Worm (Caenorhabditis elegans) whole organism, L1 larva: Measurements from ENCODE around the gene dct-19.

Experiments
- aha-1 ChIP-seq: fragments of 150-350 bp; optimal IDR thresholded peaks from 2 replicates; lab custom pipeline; 2014; ENCODE audit warnings: missing biosample characterization, missing genetic modification characterization
- ceh-82 ChIP-seq, 3 experiments: fragments of 150-350 bp in 1 of 3; sonication (generic microtip) in 2 of 3; optimal IDR thresholded peaks; 2 replicates each; lab custom pipeline; 2014 to 2017; ENCODE audit warnings: missing biosample characterization in 3 of 3, missing genetic modification characterization in 3 of 3
- ces-1 ChIP-seq: fragments of 150-350 bp; optimal IDR thresholded peaks from 2 replicates; lab custom pipeline; 2014; ENCODE audit warnings: missing biosample characterization, missing genetic modification reagents, missing genetic modification characterization
- efl-3 ChIP-seq: fragments of 200-800 bp; sonication (Bioruptor generic); optimal IDR thresholded peaks from 2 replicates; lab custom pipeline; 2018; ENCODE audit warnings: mild to moderate bottlenecking, missing genetic modification characterization, missing compliant biosample characterization
- elt-2 ChIP-seq: sonication (generic microtip); optimal IDR thresholded peaks from 2 replicates; lab custom pipeline; 2016; ENCODE audit warnings: missing genetic modification characterization, mild to moderate bottlenecking, inconsistent platforms, missing compliant biosample characterization, missing genetic modification reagents
- ets-5 ChIP-seq: fragments of 200-800 bp; sonication (Bioruptor generic); IDR thresholded peaks from 2 replicates; pipeline ENCODE4 v1.3.6; 2022; ENCODE audit warnings: missing genetic modification characterization, missing compliant biosample characterization
- fkh-10 ChIP-seq: sonication (generic microtip); optimal IDR thresholded peaks from 2 replicates; lab custom pipeline; 2017; ENCODE audit warnings: missing biosample characterization, missing genetic modification reagents, missing genetic modification characterization
- fkh-4 ChIP-seq: sonication (generic microtip); optimal IDR thresholded peaks from 2 replicates; lab custom pipeline; 2016; ENCODE audit warnings: missing compliant biosample characterization, missing genetic modification characterization, borderline replicate concordance
- hlh-17 ChIP-seq: fragments of 200-800 bp; sonication (Bioruptor generic); optimal IDR thresholded peaks from 2 replicates; lab custom pipeline; 2018; ENCODE audit warnings: missing genetic modification characterization, mild to moderate bottlenecking, missing compliant biosample characterization, moderate library complexity, borderline replicate concordance
- hpl-2 ChIP-seq: fragments of 150-350 bp; optimal IDR thresholded peaks from 2 replicates; lab custom pipeline; 2014; ENCODE audit warnings: missing biosample characterization, missing genetic modification reagents, missing genetic modification characterization
- jun-1 ChIP-seq: fragments of 150-350 bp; optimal IDR thresholded peaks from 2 replicates; lab custom pipeline; 2014; ENCODE audit warnings: missing biosample characterization, missing genetic modification reagents, missing genetic modification characterization
- lin-35 ChIP-seq, 2 experiments: fragments of 150-350 bp; optimal IDR thresholded peaks; 2 replicates each; lab custom pipeline; 2014; ENCODE audit warnings: missing biosample characterization in 2 of 2, missing genetic modification characterization in 2 of 2, missing genetic modification reagents in 2 of 2
- lin-39 ChIP-seq: fragments of 150-350 bp; optimal IDR thresholded peaks from 2 replicates; lab custom pipeline; 2014; ENCODE audit warnings: missing biosample characterization, missing genetic modification reagents, missing genetic modification characterization
- lsy-2 ChIP-seq, 2 experiments: fragments of 150-350 bp; optimal IDR thresholded peaks; 2 replicates each; lab custom pipeline; 2014; ENCODE audit warnings: missing biosample characterization in 2 of 2, missing genetic modification characterization in 2 of 2
- mef-2 ChIP-seq: fragments of 150-350 bp; optimal IDR thresholded peaks from 2 replicates; lab custom pipeline; 2014; ENCODE audit warnings: missing biosample characterization, missing genetic modification characterization
- nhr-11 ChIP-seq: fragments of 150-350 bp; optimal IDR thresholded peaks from 2 replicates; lab custom pipeline; 2014; ENCODE audit warnings: missing biosample characterization, missing genetic modification characterization
- nhr-19 ChIP-seq: fragments of 200-800 bp; sonication (Bioruptor generic); conservative IDR thresholded peaks from 2 replicates; pipeline ENCODE4 v1.3.6; 2022; ENCODE audit warnings: missing genetic modification characterization, missing compliant biosample characterization
- nhr-20 ChIP-seq: sonication (generic microtip); optimal IDR thresholded peaks from 2 replicates; lab custom pipeline; 2016; ENCODE audit warnings: mild to moderate bottlenecking, missing genetic modification characterization, missing compliant biosample characterization
- nhr-71 ChIP-seq: sonication (generic microtip); optimal IDR thresholded peaks from 2 replicates; lab custom pipeline; 2016; ENCODE audit warnings: mild to moderate bottlenecking, missing genetic modification characterization, moderate library complexity, missing compliant biosample characterization
- nhr-76 ChIP-seq: sonication (generic microtip); optimal IDR thresholded peaks from 2 replicates; lab custom pipeline; 2017; ENCODE audit warnings: missing biosample characterization, missing genetic modification characterization
- nhr-85 ChIP-seq: sonication (generic microtip); peaks from one replicate; lab custom pipeline; 2016; ENCODE audit warnings: missing genetic modification characterization, inconsistent platforms, missing compliant biosample characterization
- pag-3 ChIP-seq: sonication (generic microtip); optimal IDR thresholded peaks from 2 replicates; lab custom pipeline; 2017; ENCODE audit warnings: missing genetic modification characterization, mild to moderate bottlenecking, missing compliant biosample characterization, antibody characterized with exemption, borderline replicate concordance; ENCODE audit not compliant: insufficient read depth
- pqm-1 ChIP-seq: sonication (generic microtip); optimal IDR thresholded peaks from 3 replicates; lab custom pipeline; 2017; ENCODE audit warnings: missing biosample characterization, missing genetic modification characterization
- skn-1 ChIP-seq: fragments of 150-350 bp; optimal IDR thresholded peaks from 2 replicates; lab custom pipeline; 2014; ENCODE audit warnings: missing biosample characterization, missing genetic modification characterization
- sox-4 ChIP-seq: sonication (generic microtip); optimal IDR thresholded peaks from 2 replicates; lab custom pipeline; 2016; ENCODE audit warnings: missing genetic modification characterization, missing compliant biosample characterization
- sup-37 ChIP-seq: fragments of 200-800 bp; sonication (Bioruptor generic); optimal IDR thresholded peaks from 2 replicates; lab custom pipeline; 2018; ENCODE audit warnings: mild to moderate bottlenecking, missing genetic modification characterization, missing compliant biosample characterization
- tbx-2 ChIP-seq: sonication (generic microtip); optimal IDR thresholded peaks from 2 replicates; lab custom pipeline; 2016; ENCODE audit warnings: missing genetic modification characterization, missing compliant biosample characterization
- tlp-1 ChIP-seq: fragments of 150-350 bp; optimal IDR thresholded peaks from 2 replicates; lab custom pipeline; 2014; ENCODE audit warnings: missing biosample characterization, missing genetic modification characterization
- unc-62 ChIP-seq: fragments of 150-350 bp; optimal IDR thresholded peaks from 2 replicates; lab custom pipeline; 2014; ENCODE audit warnings: missing biosample characterization, missing genetic modification reagents, missing genetic modification characterization
- unc-98 ChIP-seq: fragments of 200-800 bp; sonication (Bioruptor generic); IDR thresholded peaks from 2 replicates; pipeline ENCODE4 v1.3.6; 2022; ENCODE audit warnings: missing genetic modification characterization, missing compliant biosample characterization
- ztf-11 ChIP-seq, 2 experiments: sonication (generic microtip); optimal IDR thresholded peaks; 2 replicates each; lab custom pipeline; 2016 to 2017; ENCODE audit warnings: missing genetic modification characterization in 2 of 2, missing biosample characterization in 1 of 2, missing compliant biosample characterization in 1 of 2
- ztf-4 ChIP-seq: fragments of 150-350 bp; optimal IDR thresholded peaks from 2 replicates; lab custom pipeline; 2014; ENCODE audit warnings: missing biosample characterization, missing genetic modification characterization

dct-19 gene

DNA sequence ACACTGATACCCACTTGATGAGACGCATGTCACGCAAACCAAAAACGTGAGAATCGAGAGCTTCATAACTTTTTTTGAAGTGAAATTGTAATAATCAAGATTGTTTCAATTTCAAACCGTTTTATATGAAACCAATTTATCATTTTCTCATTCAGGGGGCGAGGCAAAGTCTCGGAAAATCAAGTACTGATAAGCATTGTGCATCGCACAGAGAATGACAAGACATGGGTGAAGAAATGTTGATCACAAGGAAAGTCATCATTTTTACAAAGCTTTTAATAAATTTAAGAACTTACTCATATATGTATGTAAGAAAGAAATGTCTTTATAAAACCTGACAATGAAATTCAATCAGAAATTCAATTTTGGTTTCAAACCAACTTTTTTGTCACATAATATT is 36.2 kb upstream of the dct-19 start, which contains the start of gene K08D8.3:
K08D8.3 (minus strand) TSS at position 131 of the 400 bp plus-strand sequence.
- no peak for TF ChIP-seq nhr-19 (GFP tag; lab: Robert Waterston, UW)
- no peak for TF ChIP-seq nhr-71
- TF ChIP-seq hlh-17 = no peak
- no peak for TF ChIP-seq nhr-11
- no peak for TF ChIP-seq unc-62 (GFP tag; lab: Kevin White, UChicago)
- no peak for TF ChIP-seq ceh-82 (tag; optimal IDR thresholded peaks at IDR 0.05; lab: Kevin White, UChicago)
- no peak for TF ChIP-seq mef-2 (tag; lab: Kevin White, UChicago)
- TF ChIP-seq fkh-10 (GFP tag; lab: Kevin White, UChicago) = no peak
- TF ChIP-seq lin-35 (GFP tag; optimal IDR thresholded peaks at IDR 0.05; lab: Kevin White, UChicago) = peak in 1 of 2 experiments; percentile 16
- TF ChIP-seq nhr-85 (tag; lab: Kevin White, UChicago) = no peak
- no peak for TF ChIP-seq sup-37
- peak; percentile 11 for TF ChIP-seq nhr-20 (tag; lab: Kevin White, UChicago)
- no peak for TF ChIP-seq ces-1 (GFP tag; lab: Kevin White, UChicago)
- no peak for TF ChIP-seq pag-3 (tag; lab: Kevin White, UChicago)
- peak; percentile 86 for TF ChIP-seq elt-2 (tag; lab: Kevin White, UChicago)
- TF ChIP-seq efl-3 (GFP tag; lab: Kevin White, UChicago) = no peak
- TF ChIP-seq sox-4 (tag; lab: Kevin White, UChicago) = no peak
- no peak for TF ChIP-seq jun-1 (tag; lab: Kevin White, UChicago)

DNA sequence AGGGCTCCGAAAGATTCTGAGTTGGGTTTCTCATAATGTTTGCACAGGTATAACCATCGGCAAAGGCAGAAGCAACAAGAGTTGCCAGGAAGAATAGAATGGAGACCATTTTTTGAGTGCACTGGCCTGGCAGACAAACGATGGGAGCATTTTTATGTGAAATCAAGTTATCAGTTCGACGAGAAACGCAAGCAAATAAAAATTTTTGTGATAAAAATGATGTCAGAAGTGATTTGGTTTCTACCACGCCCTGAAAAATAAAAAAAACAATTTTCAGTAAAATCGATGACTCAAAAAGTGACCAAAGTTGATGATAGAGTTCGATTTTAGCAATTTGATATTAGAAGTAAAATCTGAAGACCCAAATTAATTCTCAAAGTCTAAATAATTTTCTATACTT is 32.9 kb upstream of the dct-19 start, which contains the start of gene K08D8.4:
K08D8.4 (minus strand) TSS at position 128 of the 400 bp plus-strand sequence.
- TF ChIP-seq skn-1 (tag; lab: Kevin White, UChicago) (no peak), efl-3 (GFP tag; lab: Kevin White, UChicago) (no peak), ets-5 (no peak), elt-2 (tag; lab: Kevin White, UChicago) (peak; percentile 58), nhr-19 (GFP tag; lab: Robert Waterston, UW) (no peak), pqm-1 (tag; lab: Kevin White, UChicago) (no peak), tbx-2 (no peak), aha-1 (tag; lab: Kevin White, UChicago) (no peak)

DNA sequence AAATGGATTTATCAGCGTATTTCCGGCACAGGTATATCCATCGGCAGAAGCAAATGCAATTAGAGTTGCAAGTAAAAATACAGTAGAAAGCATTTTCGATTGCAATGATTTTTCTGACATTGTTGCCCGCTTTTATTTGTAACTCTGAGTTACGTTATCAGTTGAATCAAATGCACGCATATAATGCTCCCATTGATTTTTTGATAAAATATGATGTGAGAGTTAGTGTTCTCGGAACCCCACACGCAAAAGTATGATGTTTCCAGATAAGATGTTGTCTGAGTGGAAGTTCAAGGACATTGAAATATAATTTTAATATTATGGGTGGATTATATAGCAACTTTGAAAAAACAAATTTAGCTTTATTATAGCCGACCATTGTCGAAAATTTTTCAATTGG is 30.7 kb upstream of the dct-19 start, which contains the start of gene K08D8.5:
K08D8.5 (minus strand) TSS at position 140 of the 400 bp plus-strand sequence.
- no peak for TF ChIP-seq hpl-2
- TF ChIP-seq pag-3 (tag; lab: Kevin White, UChicago) = no peak
- TF ChIP-seq unc-62 (GFP tag; lab: Kevin White, UChicago) = no peak
- peak; percentile 84 for TF ChIP-seq elt-2 (tag; lab: Kevin White, UChicago)

DNA sequence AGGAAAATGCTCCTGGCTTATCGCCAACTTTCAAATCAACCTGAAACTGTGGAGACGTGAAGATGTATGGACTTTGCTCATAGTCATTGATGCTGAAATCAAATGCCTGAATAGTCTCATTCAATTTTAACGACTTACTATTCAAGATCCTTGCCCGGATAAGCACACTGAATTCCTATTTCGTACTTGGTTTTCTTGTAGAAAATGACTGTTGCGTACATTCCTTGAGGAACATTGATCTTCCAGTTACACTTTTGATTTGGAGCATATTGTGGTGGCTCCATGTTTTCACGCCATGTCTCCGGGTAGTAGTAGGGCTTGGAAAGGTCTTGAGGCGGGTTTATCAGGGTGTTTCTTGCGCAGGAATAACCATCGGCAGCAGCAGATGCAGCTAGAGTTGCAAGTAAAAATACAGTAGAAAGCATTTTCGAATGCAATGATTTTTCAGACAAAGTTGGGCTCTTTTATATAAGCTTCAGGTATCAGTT is 28.2 kb upstream of the dct-19 start, which contains the start of gene irg-6:
irg-6 (minus strand) TSS at position 438 of the 488 bp plus-strand sequence.
- TF ChIP-seq fkh-4 (tag; lab: Kevin White, UChicago) (no peak), nhr-85 (tag; lab: Kevin White, UChicago) (peak; percentile 0)
- TF ChIP-seq, all 84 proteins: peak for 1

DNA sequence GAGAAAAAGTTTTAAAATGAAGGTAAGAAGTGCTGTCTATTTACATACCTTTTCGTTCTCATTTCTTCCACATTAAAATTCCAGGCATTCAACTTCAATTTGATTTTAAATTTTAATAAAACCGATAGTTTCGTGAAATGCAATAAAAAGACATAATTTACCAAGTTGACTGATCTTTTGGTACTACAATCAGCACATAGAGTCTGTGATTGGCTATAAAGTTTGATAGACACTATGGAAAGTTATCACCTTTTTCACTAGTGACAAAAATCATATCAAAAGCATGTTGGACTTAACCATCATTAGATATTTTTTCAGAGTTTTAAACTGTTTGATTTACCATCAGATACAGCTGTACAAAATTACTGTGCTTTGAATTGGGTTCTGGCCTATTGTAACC is 27.3 kb upstream of the dct-19 start, which contains the start of gene srz-15:
srz-15 (plus strand) TSS at position 301 of the 400 bp plus-strand sequence.
- TF ChIP-seq unc-98 (no peak), nhr-71 (no peak), ztf-4 (no peak), nhr-76 (no peak), pqm-1 (tag; lab: Kevin White, UChicago) (no peak), ztf-11 (tag; optimal IDR thresholded peaks at IDR 0.05; lab: Kevin White, UChicago) (no peak), tlp-1 (tag; lab: Kevin White, UChicago) (no peak), lin-39 (tag; lab: Kevin White, UChicago) (no peak), lsy-2 (tag; optimal IDR thresholded peaks at IDR 0.05; lab: Kevin White, UChicago) (no peak), hlh-17 (no peak)
